Fruit fly (Drosophila melanogaster) whole organism, pupa: ENCODE data around the gene SclA.

Experiments used
- CG12605 ChIP-seq: fragments of 200-800 bp; sonication (Bioruptor generic); IDR thresholded peaks from 2 replicates; pipeline ENCODE4 v1.3.6; 2022; ENCODE audit warnings: missing biosample characterization, missing genetic modification characterization
- CG13204 ChIP-seq: fragments of 200-800 bp; sonication (Bioruptor generic); optimal IDR thresholded peaks from 2 replicates; lab custom pipeline; 2018; ENCODE audit warnings: missing biosample characterization, mild to moderate bottlenecking, missing genetic modification characterization, moderate library complexity
- CG14655 ChIP-seq: fragments of 200-800 bp; sonication (Bioruptor generic); optimal IDR thresholded peaks from 3 replicates; lab custom pipeline; 2017; ENCODE audit warnings: mild to moderate bottlenecking, missing biosample characterization, missing genetic modification reagents, missing genetic modification characterization
- CG17806 ChIP-seq: fragments of 200-800 bp; sonication (Bioruptor generic); optimal IDR thresholded peaks from 2 replicates; lab custom pipeline; 2018; ENCODE audit warnings: missing biosample characterization, mild to moderate bottlenecking, missing genetic modification characterization, moderate library complexity
- CG32121 ChIP-seq: fragments of 200-800 bp; sonication (Bioruptor generic); IDR thresholded peaks from 2 replicates; pipeline ENCODE4 v1.3.6; 2022; ENCODE audit warnings: missing biosample characterization, missing genetic modification characterization
- CG4496 ChIP-seq: fragments of 200-800 bp; sonication (Bioruptor generic); IDR thresholded peaks from 3 replicates; pipeline ENCODE4 v1.3.6; 2022; ENCODE audit warnings: missing biosample characterization, missing genetic modification characterization
- CG8301 ChIP-seq: fragments of 200-800 bp; sonication (Bioruptor generic); optimal IDR thresholded peaks from 2 replicates; lab custom pipeline; 2018; ENCODE audit warnings: missing biosample characterization, mild to moderate bottlenecking, missing genetic modification characterization
- CG9948 ChIP-seq: fragments of 200-800 bp; sonication (Bioruptor generic); optimal IDR thresholded peaks from 2 replicates; lab custom pipeline; 2018; ENCODE audit warnings: missing biosample characterization, mild to moderate bottlenecking, missing genetic modification characterization, moderate library complexity
- EcR ChIP-seq: fragments of 200-800 bp; sonication (Bioruptor generic); optimal IDR thresholded peaks from 3 replicates; lab custom pipeline; 2019; ENCODE audit warnings: missing biosample characterization, missing genetic modification characterization, mild to moderate bottlenecking, moderate library complexity, missing genetic modification reagents
- Ets98B ChIP-seq: fragments of 200-800 bp; sonication (Bioruptor generic); IDR thresholded peaks from 2 replicates; pipeline ENCODE4 v1.3.6; 2022; ENCODE audit warnings: missing biosample characterization, missing genetic modification characterization
- Pif1A ChIP-seq: fragments of 200-800 bp; sonication (Bioruptor generic); optimal IDR thresholded peaks from 3 replicates; lab custom pipeline; 2016; ENCODE audit warnings: missing biosample characterization, missing genetic modification characterization
- rn ChIP-seq: fragments of 200-800 bp; sonication (Bioruptor generic); IDR thresholded peaks from 2 replicates; pipeline ENCODE4 v1.3.6; 2022; ENCODE audit warnings: missing biosample characterization, missing genetic modification characterization

- TF ChIP-seq CG8301 (tag; lab: Kevin White, UChicago) = no peak
- TF ChIP-seq CG32121 (GFP tag; lab: Robert Waterston, UW) = no peak
- TF ChIP-seq CG17806 (tag; lab: Kevin White, UChicago) = no peak
- no peak for TF ChIP-seq CG9948 (tag; lab: Kevin White, UChicago)
- TF ChIP-seq CG13204 = no peak
- TF ChIP-seq CG12605 = no peak
- no peak for TF ChIP-seq EcR (GFP tag; lab: Kevin White, UChicago)
- no peak for TF ChIP-seq CG4496 (GFP tag; lab: Robert Waterston, UW)
- TF ChIP-seq CG14655 (GFP tag; lab: Kevin White, UChicago) = no peak
- no peak for TF ChIP-seq Pif1A (GFP tag; lab: Kevin White, UChicago)
- no peak for TF ChIP-seq rn (GFP tag; lab: Robert Waterston, UW)
- no peak for TF ChIP-seq Ets98B (GFP tag; lab: Robert Waterston, UW)
Measured at dm6 chr2L:16837158-16837557, 614 bp upstream of the SclA start, which contains the start of gene Nepl9.
